Worm (Caenorhabditis elegans) whole organism, late embryonic: ENCODE results near the gene F57G12.2.

Experiments
- C08G9.2 ChIP-seq: sonication (generic microtip); optimal IDR thresholded peaks from 2 replicates; lab custom pipeline; 2016; ENCODE audit warnings: mild to moderate bottlenecking, missing genetic modification characterization, moderate library complexity, missing compliant biosample characterization
- ceh-34 ChIP-seq: sonication (generic microtip); optimal IDR thresholded peaks from 2 replicates; lab custom pipeline; 2016; ENCODE audit warnings: mild to moderate bottlenecking, missing genetic modification characterization, missing compliant biosample characterization
- pha-4 ChIP-seq: fragments of 150-350 bp; optimal IDR thresholded peaks from 2 replicates; lab custom pipeline; 2018; ENCODE audit warnings: missing biosample characterization, missing genetic modification reagents, missing genetic modification characterization
- pqm-1 ChIP-seq: sonication (generic microtip); optimal IDR thresholded peaks from 2 replicates; lab custom pipeline; 2016; ENCODE audit warnings: missing genetic modification characterization, missing compliant biosample characterization
- sox-2 ChIP-seq: fragments of 200-800 bp; sonication (Bioruptor generic); IDR thresholded peaks from 2 replicates; pipeline ENCODE4 v1.3.6; 2022; ENCODE audit warnings: missing genetic modification reagents, missing genetic modification characterization, missing compliant biosample characterization

DNA sequence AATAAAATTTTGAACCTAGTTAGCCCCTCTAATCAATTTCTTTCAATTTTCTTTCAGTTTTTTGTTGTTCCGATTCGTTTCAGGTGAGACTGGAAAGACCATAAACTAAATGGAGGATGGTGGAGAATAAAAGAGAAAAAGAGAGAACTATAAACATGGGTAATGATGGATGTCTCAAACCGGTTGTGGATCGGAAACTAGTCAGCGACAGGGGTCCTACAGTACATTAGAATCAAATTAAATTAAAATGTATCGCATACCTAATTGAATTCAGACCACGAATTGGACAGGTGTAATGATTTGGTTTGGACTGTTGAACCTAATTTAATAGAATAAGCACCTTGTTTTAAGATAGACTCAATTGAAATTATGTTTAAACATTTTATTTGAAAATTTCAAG, 4.2 kb upstream of the F57G12.2 start:
- TF ChIP-seq pqm-1 (tag; lab: Kevin White, UChicago) (no peak), ceh-34 (tag; lab: Kevin White, UChicago) (no peak), C08G9.2 (tag; lab: Kevin White, UChicago) (no peak), pha-4 (tag; lab: Kevin White, UChicago) (no peak), sox-2 (GFP tag; lab: Robert Waterston, UW) (no peak)
